Worm (Caenorhabditis elegans) whole organism, L2 larva: Measurements from ENCODE around the gene Y116A8C.463.

Experiments
- C34F6.9 ChIP-seq: fragments of 150-350 bp; optimal IDR thresholded peaks from 2 replicates; lab custom pipeline; 2014; ENCODE audit warnings: missing biosample characterization, missing genetic modification characterization
- F13H6.1 ChIP-seq: sonication (generic microtip); optimal IDR thresholded peaks from 2 replicates; lab custom pipeline; 2016; ENCODE audit warnings: missing genetic modification characterization, missing compliant biosample characterization
- R02D3.7 ChIP-seq: fragments of 150-350 bp; optimal IDR thresholded peaks from 2 replicates; lab custom pipeline; 2014; ENCODE audit warnings: missing biosample characterization, missing genetic modification characterization
- Y55F3AM.14 ChIP-seq: fragments of 200-800 bp; sonication (Bioruptor generic); optimal IDR thresholded peaks from 2 replicates; lab custom pipeline; 2018; ENCODE audit warnings: mild to moderate bottlenecking, missing genetic modification characterization, missing compliant biosample characterization
- ZK546.5 ChIP-seq: sonication (generic microtip); optimal IDR thresholded peaks from 2 replicates; lab custom pipeline; 2017; ENCODE audit warnings: missing biosample characterization, missing genetic modification characterization
- alr-1 ChIP-seq: fragments of 150-350 bp; optimal IDR thresholded peaks from 2 replicates; lab custom pipeline; 2014; ENCODE audit warnings: missing biosample characterization, missing genetic modification characterization
- aly-2 ChIP-seq: fragments of 150-350 bp; optimal IDR thresholded peaks from 2 replicates; lab custom pipeline; 2014; ENCODE audit warnings: missing biosample characterization, missing genetic modification characterization
- ama-1 ChIP-seq: fragments of 150-350 bp; optimal IDR thresholded peaks from 2 replicates; lab custom pipeline; 2018; ENCODE audit warnings: inconsistent platforms
- blmp-1 ChIP-seq: sonication (generic microtip); optimal IDR thresholded peaks from 2 replicates; lab custom pipeline; 2017; ENCODE audit warnings: missing genetic modification characterization, mild to moderate bottlenecking, missing compliant biosample characterization, antibody characterized with exemption, moderate library complexity; ENCODE audit not compliant: insufficient read depth
- ceh-16 ChIP-seq: fragments of 150-350 bp; optimal IDR thresholded peaks from 2 replicates; lab custom pipeline; 2014; ENCODE audit warnings: missing biosample characterization, missing genetic modification characterization
- ceh-82 ChIP-seq: fragments of 150-350 bp; optimal IDR thresholded peaks from 2 replicates; lab custom pipeline; 2014; ENCODE audit warnings: missing biosample characterization, missing genetic modification characterization
- crh-2 ChIP-seq: sonication (generic microtip); optimal IDR thresholded peaks from 2 replicates; lab custom pipeline; 2017; ENCODE audit warnings: missing biosample characterization, missing genetic modification characterization
- dmd-4 ChIP-seq: sonication (generic microtip); optimal IDR thresholded peaks from 2 replicates; lab custom pipeline; 2017; ENCODE audit warnings: missing biosample characterization, missing genetic modification characterization
- egl-27 ChIP-seq: sonication (generic microtip); optimal IDR thresholded peaks from 3 replicates; lab custom pipeline; 2017; ENCODE audit warnings: missing biosample characterization, missing genetic modification reagents, missing genetic modification characterization
- elt-1 ChIP-seq: fragments of 150-350 bp; optimal IDR thresholded peaks from 2 replicates; lab custom pipeline; 2014; ENCODE audit warnings: missing biosample characterization, missing genetic modification characterization
- elt-3 ChIP-seq: sonication (generic microtip); optimal IDR thresholded peaks from 2 replicates; lab custom pipeline; 2017; ENCODE audit warnings: missing biosample characterization, missing genetic modification characterization
- fos-1 ChIP-seq: fragments of 150-350 bp; optimal IDR thresholded peaks from 2 replicates; lab custom pipeline; 2014; ENCODE audit warnings: missing biosample characterization, missing genetic modification characterization
- gmeb-1 ChIP-seq: fragments of 150-350 bp; optimal IDR thresholded peaks from 2 replicates; lab custom pipeline; 2014; ENCODE audit warnings: missing biosample characterization, missing genetic modification characterization
- lin-11 ChIP-seq: fragments of 150-350 bp; sonication (generic microtip); optimal IDR thresholded peaks from 2 replicates; lab custom pipeline; 2014; ENCODE audit warnings: missing biosample characterization, missing genetic modification characterization, inconsistent platforms, mixed read lengths
- lin-13 ChIP-seq: fragments of 150-350 bp; optimal IDR thresholded peaks from 2 replicates; lab custom pipeline; 2014; ENCODE audit warnings: missing biosample characterization, missing genetic modification reagents, missing genetic modification characterization
- lin-39 ChIP-seq: fragments of 150-350 bp; optimal IDR thresholded peaks from 2 replicates; lab custom pipeline; 2014; ENCODE audit warnings: missing biosample characterization, missing genetic modification reagents, missing genetic modification characterization
- lsy-2 ChIP-seq, 2 experiments: fragments of 150-350 bp in 1 of 2; sonication (generic microtip) in 1 of 2; optimal IDR thresholded peaks; 2 replicates each; lab custom pipeline; 2014 to 2017; ENCODE audit warnings: missing biosample characterization in 2 of 2, missing genetic modification characterization in 2 of 2
- mab-5 ChIP-seq: fragments of 150-350 bp; optimal IDR thresholded peaks from 2 replicates; lab custom pipeline; 2014; ENCODE audit warnings: missing biosample characterization, missing genetic modification characterization
- mbf-1 ChIP-seq: sonication (generic microtip); optimal IDR thresholded peaks from 2 replicates; lab custom pipeline; 2017; ENCODE audit warnings: missing biosample characterization, missing genetic modification characterization
- mdl-1 ChIP-seq, 2 experiments: fragments of 150-350 bp in 1 of 2; sonication (generic microtip) in 1 of 2; optimal IDR thresholded peaks; 2 replicates each; lab custom pipeline; 2017; ENCODE audit warnings: missing biosample characterization in 2 of 2, missing genetic modification characterization in 2 of 2
- nhr-10 ChIP-seq: sonication (generic microtip); optimal IDR thresholded peaks from 2 replicates; lab custom pipeline; 2017; ENCODE audit warnings: missing biosample characterization, missing genetic modification characterization
- nhr-11 ChIP-seq: fragments of 150-350 bp; optimal IDR thresholded peaks from 2 replicates; lab custom pipeline; 2014; ENCODE audit warnings: missing biosample characterization, missing genetic modification characterization
- nhr-12 ChIP-seq: fragments of 150-350 bp; optimal IDR thresholded peaks from 2 replicates; lab custom pipeline; 2014; ENCODE audit warnings: missing biosample characterization, missing genetic modification characterization
- nhr-129 ChIP-seq: fragments of 150-350 bp; optimal IDR thresholded peaks from 2 replicates; lab custom pipeline; 2014; ENCODE audit warnings: missing biosample characterization, missing genetic modification characterization
- nhr-21 ChIP-seq: fragments of 150-350 bp; optimal IDR thresholded peaks from 2 replicates; lab custom pipeline; 2014; ENCODE audit warnings: missing biosample characterization, missing genetic modification characterization
- nhr-23 ChIP-seq: fragments of 150-350 bp; optimal IDR thresholded peaks from 2 replicates; lab custom pipeline; 2014; ENCODE audit warnings: missing biosample characterization, missing genetic modification reagents, missing genetic modification characterization
- nhr-237 ChIP-seq: fragments of 150-350 bp; optimal IDR thresholded peaks from 2 replicates; lab custom pipeline; 2014; ENCODE audit warnings: missing biosample characterization, missing genetic modification characterization
- nhr-25 ChIP-seq: fragments of 150-350 bp; sonication (generic microtip); optimal IDR thresholded peaks from 3 replicates; lab custom pipeline; 2014; ENCODE audit warnings: missing biosample characterization, missing genetic modification characterization
- nhr-6 ChIP-seq: fragments of 150-350 bp; optimal IDR thresholded peaks from 2 replicates; lab custom pipeline; 2014; ENCODE audit warnings: missing biosample characterization, missing genetic modification characterization
- nhr-77 ChIP-seq: fragments of 150-350 bp; optimal IDR thresholded peaks from 2 replicates; lab custom pipeline; 2014; ENCODE audit warnings: missing biosample characterization, missing genetic modification characterization
- peb-1 ChIP-seq: fragments of 150-350 bp; optimal IDR thresholded peaks from 2 replicates; lab custom pipeline; 2014; ENCODE audit warnings: missing biosample characterization, missing genetic modification characterization
- sem-4 ChIP-seq: fragments of 150-350 bp; optimal IDR thresholded peaks from 2 replicates; lab custom pipeline; 2014; ENCODE audit warnings: missing biosample characterization, missing genetic modification reagents, missing genetic modification characterization
- skn-1 ChIP-seq: sonication (generic microtip); optimal IDR thresholded peaks from 2 replicates; lab custom pipeline; 2017; ENCODE audit warnings: missing biosample characterization, missing genetic modification characterization
- sma-3 ChIP-seq: sonication (generic microtip); optimal IDR thresholded peaks from 2 replicates; lab custom pipeline; 2016; ENCODE audit warnings: missing genetic modification reagents, missing genetic modification characterization, missing compliant biosample characterization
- sma-9 ChIP-seq, 2 experiments: fragments of 150-350 bp in 1 of 2; sonication (generic microtip) in 1 of 2; optimal IDR thresholded peaks; 2 replicates each; lab custom pipeline; 2014 to 2016; ENCODE audit warnings: missing genetic modification characterization in 2 of 2, mild to moderate bottlenecking in 1 of 2, missing biosample characterization in 1 of 2, missing compliant biosample characterization in 1 of 2, missing genetic modification reagents in 1 of 2, moderate library complexity in 1 of 2
- snpc-4 ChIP-seq: fragments of 150-350 bp; optimal IDR thresholded peaks from 2 replicates; lab custom pipeline; 2014; ENCODE audit warnings: missing biosample characterization, missing genetic modification characterization
- unc-39 ChIP-seq: fragments of 150-350 bp; optimal IDR thresholded peaks from 2 replicates; lab custom pipeline; 2014; ENCODE audit warnings: missing biosample characterization, missing genetic modification characterization
- unc-55 ChIP-seq: fragments of 150-350 bp; sonication (generic microtip); optimal IDR thresholded peaks from 3 replicates; lab custom pipeline; 2014; ENCODE audit warnings: missing biosample characterization, missing genetic modification reagents, missing genetic modification characterization
- unc-62 ChIP-seq: fragments of 150-350 bp; optimal IDR thresholded peaks from 2 replicates; lab custom pipeline; 2014; ENCODE audit warnings: missing biosample characterization, missing genetic modification reagents, missing genetic modification characterization
- zag-1 ChIP-seq: fragments of 150-350 bp; optimal IDR thresholded peaks from 2 replicates; lab custom pipeline; 2014; ENCODE audit warnings: missing biosample characterization, missing genetic modification characterization
- ztf-1 ChIP-seq: fragments of 200-800 bp; sonication (Bioruptor generic); conservative IDR thresholded peaks from 2 replicates; pipeline ENCODE4 v1.3.6; 2022; ENCODE audit warnings: missing genetic modification characterization, missing compliant biosample characterization
- ztf-11 ChIP-seq: sonication (generic microtip); optimal IDR thresholded peaks from 2 replicates; lab custom pipeline; 2017; ENCODE audit warnings: missing biosample characterization, missing genetic modification characterization
- ztf-4 ChIP-seq: fragments of 150-350 bp; optimal IDR thresholded peaks from 2 replicates; lab custom pipeline; 2014; ENCODE audit warnings: missing biosample characterization, missing genetic modification characterization

The Y116A8C.463 gene

ce11 chrIV:16946746-16947145 is 27.2 kb downstream of the Y116A8C.463 start, which contains the start of the genes Y116A8C.9 and arf-6:
Y116A8C.9 (minus strand) TSS chrIV:16946800.
arf-6 (plus strand) TSS chrIV:16947120.
- no peak for TF ChIP-seq unc-62 (GFP tag; lab: Kevin White, UChicago)
- no peak for TF ChIP-seq blmp-1
- TF ChIP-seq fos-1: peak; percentile 54
- no peak for TF ChIP-seq ceh-82
- no peak for TF ChIP-seq elt-1 (tag; lab: Kevin White, UChicago)
- TF ChIP-seq elt-3 (tag; lab: Kevin White, UChicago): no peak
- TF ChIP-seq nhr-11 (tag; lab: Kevin White, UChicago): no peak
- peak; percentile 58 for TF ChIP-seq crh-2
- TF ChIP-seq unc-39 (tag; lab: Kevin White, UChicago): no peak
- TF ChIP-seq peb-1 (tag; lab: Kevin White, UChicago): no peak
- TF ChIP-seq lsy-2 (tag; optimal IDR thresholded peaks at IDR 0.05; lab: Kevin White, UChicago): peak; percentile 53 to 61
- peak; percentile 41 for TF ChIP-seq lin-13 (GFP tag; lab: Kevin White, UChicago)
- no peak for TF ChIP-seq ztf-4
- TF ChIP-seq ztf-11 (tag; lab: Kevin White, UChicago): no peak
- TF ChIP-seq C34F6.9 (tag; lab: Kevin White, UChicago): peak; percentile 67
- no peak for TF ChIP-seq nhr-23 (tag; lab: Kevin White, UChicago)
- TF ChIP-seq skn-1 (tag; lab: Kevin White, UChicago): no peak
- peak; percentile 42 for TF ChIP-seq nhr-129 (tag; lab: Kevin White, UChicago)
- no peak for TF ChIP-seq sma-9 (GFP tag; optimal IDR thresholded peaks at IDR 0.05; lab: Kevin White, UChicago)
- TF ChIP-seq sma-9 (tag; optimal IDR thresholded peaks at IDR 0.05; lab: Kevin White, UChicago): no peak
- TF ChIP-seq gmeb-1 (tag; lab: Kevin White, UChicago): peak; percentile 70
- TF ChIP-seq R02D3.7 (tag; lab: Kevin White, UChicago): no peak
- peak; percentile 22 for TF ChIP-seq mab-5 (tag; lab: Kevin White, UChicago)
- TF ChIP-seq egl-27 (tag; lab: Kevin White, UChicago): no peak
- no peak for TF ChIP-seq zag-1 (tag; lab: Kevin White, UChicago)
- no peak for TF ChIP-seq snpc-4
- TF ChIP-seq alr-1 (tag; lab: Kevin White, UChicago): no peak
- no peak for TF ChIP-seq lin-39 (tag; lab: Kevin White, UChicago)
- no peak for TF ChIP-seq ceh-16
- no peak for TF ChIP-seq ZK546.5 (tag; lab: Kevin White, UChicago)
- TF ChIP-seq nhr-21: no peak
- no peak for TF ChIP-seq ztf-1
- TF ChIP-seq mdl-1 (tag; optimal IDR thresholded peaks at IDR 0.05; lab: Kevin White, UChicago): no peak
- TF ChIP-seq Y55F3AM.14 (GFP tag; lab: Kevin White, UChicago): no peak
- TF ChIP-seq nhr-237: no peak
- TF ChIP-seq dmd-4 (tag; lab: Kevin White, UChicago): no peak
- TF ChIP-seq nhr-25 (tag; lab: Kevin White, UChicago): no peak
- peak; percentile 79 for TF ChIP-seq F13H6.1 (tag; lab: Kevin White, UChicago)
- no peak for TF ChIP-seq mbf-1 (tag; lab: Kevin White, UChicago)
- no peak for TF ChIP-seq nhr-12
- no peak for TF ChIP-seq nhr-6 (tag; lab: Kevin White, UChicago)
- peak; percentile 62 for TF ChIP-seq lin-11 (tag; lab: Kevin White, UChicago)
- peak; percentile 58 for TF ChIP-seq sma-3 (GFP tag; lab: Kevin White, UChicago)
- no peak for TF ChIP-seq nhr-77 (tag; lab: Kevin White, UChicago)
- TF ChIP-seq ama-1 (lab: Kevin White, UChicago): no peak
- no peak for TF ChIP-seq aly-2
- TF ChIP-seq unc-55: peak; percentile 67
- peak; percentile 14 for TF ChIP-seq sem-4 (tag; lab: Kevin White, UChicago)
- no peak for TF ChIP-seq nhr-10
